Worm (Caenorhabditis elegans) whole organism, L1 larva: ENCODE data around the gene aakg-5.

Experiments
- C04F5.9 ChIP-seq: sonication (generic microtip); optimal IDR thresholded peaks from 2 replicates; lab custom pipeline; 2016; ENCODE audit warnings: missing genetic modification characterization, missing compliant biosample characterization
- C16A3.4 ChIP-seq: fragments of 150-350 bp; optimal IDR thresholded peaks from 2 replicates; lab custom pipeline; 2014; ENCODE audit warnings: missing biosample characterization, missing genetic modification characterization
- C34B4.2 ChIP-seq: sonication (generic microtip); optimal IDR thresholded peaks from 2 replicates; lab custom pipeline; 2017; ENCODE audit warnings: mild to moderate bottlenecking, missing genetic modification characterization, missing compliant biosample characterization
- Y116A8C.19 ChIP-seq: sonication (generic microtip); optimal IDR thresholded peaks from 2 replicates; lab custom pipeline; 2016; ENCODE audit warnings: missing compliant biosample characterization, missing genetic modification characterization, borderline replicate concordance
- aha-1 ChIP-seq: fragments of 150-350 bp; optimal IDR thresholded peaks from 2 replicates; lab custom pipeline; 2014; ENCODE audit warnings: missing biosample characterization, missing genetic modification characterization
- ceh-63 ChIP-seq: fragments of 200-800 bp; sonication (Bioruptor generic); optimal IDR thresholded peaks from 2 replicates; lab custom pipeline; 2018; ENCODE audit warnings: mild to moderate bottlenecking, missing genetic modification characterization, missing compliant biosample characterization
- ceh-88 ChIP-seq: fragments of 200-800 bp; sonication (Bioruptor generic); IDR thresholded peaks from 2 replicates; pipeline ENCODE4 v1.3.6; 2022; ENCODE audit warnings: missing genetic modification characterization, missing compliant biosample characterization
- ceh-90 ChIP-seq: sonication (generic microtip); optimal IDR thresholded peaks from 2 replicates; lab custom pipeline; 2016; ENCODE audit warnings: missing genetic modification characterization, missing compliant biosample characterization
- ces-1 ChIP-seq: fragments of 150-350 bp; optimal IDR thresholded peaks from 2 replicates; lab custom pipeline; 2014; ENCODE audit warnings: missing biosample characterization, missing genetic modification reagents, missing genetic modification characterization
- efl-1 ChIP-seq, 4 experiments: fragments of 150-350 bp; optimal IDR thresholded peaks in 3 of 4; peaks in 1 of 4; 1 replicate in 1 of 4; 2 replicates in 3 of 4; lab custom pipeline; 2014; ENCODE audit warnings: missing biosample characterization in 2 of 4, missing genetic modification characterization in 2 of 4, missing genetic modification reagents in 2 of 4
- efl-3 ChIP-seq: fragments of 200-800 bp; sonication (Bioruptor generic); optimal IDR thresholded peaks from 2 replicates; lab custom pipeline; 2018; ENCODE audit warnings: mild to moderate bottlenecking, missing genetic modification characterization, missing compliant biosample characterization
- egl-13 ChIP-seq: sonication (generic microtip); optimal IDR thresholded peaks from 2 replicates; lab custom pipeline; 2016; ENCODE audit warnings: missing genotype, missing genetic modification reagents, missing genetic modification characterization, missing compliant biosample characterization
- egl-27 ChIP-seq, 2 experiments: fragments of 150-350 bp in 1 of 2; sonication (generic microtip); optimal IDR thresholded peaks; 3 replicates each; lab custom pipeline; 2017 to 2018; ENCODE audit warnings: missing biosample characterization in 2 of 2, missing genetic modification characterization in 2 of 2, missing genetic modification reagents in 2 of 2
- elt-2 ChIP-seq: sonication (generic microtip); optimal IDR thresholded peaks from 2 replicates; lab custom pipeline; 2016; ENCODE audit warnings: missing genetic modification characterization, mild to moderate bottlenecking, inconsistent platforms, missing compliant biosample characterization, missing genetic modification reagents
- elt-3 ChIP-seq, 6 experiments: fragments of 150-350 bp in 1 of 6; sonication (generic microtip); optimal IDR thresholded peaks; 2 replicates each; lab custom pipeline; 2017 to 2018; ENCODE audit warnings: missing biosample characterization in 6 of 6, missing genetic modification characterization in 6 of 6, inconsistent platforms in 1 of 6
- fkh-8 ChIP-seq: sonication (generic microtip); optimal IDR thresholded peaks from 2 replicates; lab custom pipeline; 2016; ENCODE audit warnings: mild to moderate bottlenecking, missing genetic modification characterization, missing compliant biosample characterization
- fos-1 ChIP-seq: fragments of 150-350 bp; optimal IDR thresholded peaks from 2 replicates; lab custom pipeline; 2014; ENCODE audit warnings: missing biosample characterization, missing genetic modification characterization
- grh-1 ChIP-seq: fragments of 200-800 bp; sonication (Bioruptor generic); IDR thresholded peaks from 2 replicates; pipeline ENCODE4 v1.3.6; 2022; ENCODE audit warnings: missing genetic modification reagents, missing genetic modification characterization, missing compliant biosample characterization
- hlh-17 ChIP-seq: fragments of 200-800 bp; sonication (Bioruptor generic); optimal IDR thresholded peaks from 2 replicates; lab custom pipeline; 2018; ENCODE audit warnings: missing genetic modification characterization, mild to moderate bottlenecking, missing compliant biosample characterization, moderate library complexity, borderline replicate concordance
- irx-1 ChIP-seq: sonication (generic microtip); optimal IDR thresholded peaks from 2 replicates; lab custom pipeline; 2016; ENCODE audit warnings: missing genetic modification characterization, missing compliant biosample characterization
- jun-1 ChIP-seq: fragments of 150-350 bp; optimal IDR thresholded peaks from 2 replicates; lab custom pipeline; 2014; ENCODE audit warnings: missing biosample characterization, missing genetic modification reagents, missing genetic modification characterization
- lin-13 ChIP-seq: fragments of 150-350 bp; optimal IDR thresholded peaks from 2 replicates; lab custom pipeline; 2014; ENCODE audit warnings: missing biosample characterization, missing genetic modification reagents, missing genetic modification characterization
- lin-14 ChIP-seq: fragments of 200-800 bp; sonication (Bioruptor generic); optimal IDR thresholded peaks from 2 replicates; lab custom pipeline; 2018; ENCODE audit warnings: mild to moderate bottlenecking, missing genetic modification characterization, moderate library complexity, missing compliant biosample characterization
- lin-15B ChIP-seq: fragments of 150-350 bp; sonication (generic microtip); optimal IDR thresholded peaks from 3 replicates; lab custom pipeline; 2014; ENCODE audit warnings: missing biosample characterization, missing genetic modification characterization
- lin-39 ChIP-seq: fragments of 150-350 bp; optimal IDR thresholded peaks from 2 replicates; lab custom pipeline; 2014; ENCODE audit warnings: missing biosample characterization, missing genetic modification reagents, missing genetic modification characterization
- lir-3 ChIP-seq: sonication (generic microtip); optimal IDR thresholded peaks from 2 replicates; lab custom pipeline; 2016; ENCODE audit warnings: mild to moderate bottlenecking, missing genetic modification characterization, moderate library complexity, missing compliant biosample characterization; ENCODE audit not compliant: poor library complexity
- lsy-2 ChIP-seq, 2 experiments: fragments of 150-350 bp; optimal IDR thresholded peaks; 2 replicates each; lab custom pipeline; 2014; ENCODE audit warnings: missing biosample characterization in 2 of 2, missing genetic modification characterization in 2 of 2
- mef-2 ChIP-seq: fragments of 150-350 bp; optimal IDR thresholded peaks from 2 replicates; lab custom pipeline; 2014; ENCODE audit warnings: missing biosample characterization, missing genetic modification characterization
- nhr-11 ChIP-seq: fragments of 150-350 bp; optimal IDR thresholded peaks from 2 replicates; lab custom pipeline; 2014; ENCODE audit warnings: missing biosample characterization, missing genetic modification characterization
- nhr-19 ChIP-seq: fragments of 200-800 bp; sonication (Bioruptor generic); conservative IDR thresholded peaks from 2 replicates; pipeline ENCODE4 v1.3.6; 2022; ENCODE audit warnings: missing genetic modification characterization, missing compliant biosample characterization
- nhr-237 ChIP-seq: fragments of 150-350 bp; optimal IDR thresholded peaks from 2 replicates; lab custom pipeline; 2014; ENCODE audit warnings: missing biosample characterization, missing genetic modification characterization
- nhr-47 ChIP-seq: sonication (generic microtip); optimal IDR thresholded peaks from 2 replicates; lab custom pipeline; 2016; ENCODE audit warnings: mild to moderate bottlenecking, missing genetic modification characterization, moderate library complexity, missing compliant biosample characterization
- nhr-71 ChIP-seq: sonication (generic microtip); optimal IDR thresholded peaks from 2 replicates; lab custom pipeline; 2016; ENCODE audit warnings: mild to moderate bottlenecking, missing genetic modification characterization, moderate library complexity, missing compliant biosample characterization
- nhr-77 ChIP-seq: fragments of 150-350 bp; optimal IDR thresholded peaks from 2 replicates; lab custom pipeline; 2014; ENCODE audit warnings: missing biosample characterization, missing genetic modification characterization
- nhr-84 ChIP-seq: sonication (generic microtip); optimal IDR thresholded peaks from 2 replicates; lab custom pipeline; 2017; ENCODE audit warnings: missing biosample characterization, missing genetic modification characterization
- nhr-90 ChIP-seq: sonication (generic microtip); optimal IDR thresholded peaks from 2 replicates; lab custom pipeline; 2016; ENCODE audit warnings: mild to moderate bottlenecking, missing genetic modification characterization, missing compliant biosample characterization; ENCODE audit not compliant: poor library complexity
- pqm-1 ChIP-seq: sonication (generic microtip); optimal IDR thresholded peaks from 3 replicates; lab custom pipeline; 2017; ENCODE audit warnings: missing biosample characterization, missing genetic modification characterization
- skn-1 ChIP-seq: fragments of 150-350 bp; optimal IDR thresholded peaks from 2 replicates; lab custom pipeline; 2014; ENCODE audit warnings: missing biosample characterization, missing genetic modification characterization
- snpc-4 ChIP-seq: fragments of 150-350 bp; optimal IDR thresholded peaks from 2 replicates; lab custom pipeline; 2014; ENCODE audit warnings: missing biosample characterization, missing genetic modification characterization
- snu-23 ChIP-seq: sonication (generic microtip); optimal IDR thresholded peaks from 2 replicates; lab custom pipeline; 2016; ENCODE audit warnings: missing genetic modification characterization, missing compliant biosample characterization
- sox-4 ChIP-seq: sonication (generic microtip); optimal IDR thresholded peaks from 2 replicates; lab custom pipeline; 2016; ENCODE audit warnings: missing genetic modification characterization, missing compliant biosample characterization
- swsn-7 ChIP-seq: sonication (generic microtip); optimal IDR thresholded peaks from 2 replicates; lab custom pipeline; 2016; ENCODE audit warnings: missing genetic modification characterization, missing compliant biosample characterization
- tbx-2 ChIP-seq: sonication (generic microtip); optimal IDR thresholded peaks from 2 replicates; lab custom pipeline; 2016; ENCODE audit warnings: missing genetic modification characterization, missing compliant biosample characterization
- tlp-1 ChIP-seq: fragments of 150-350 bp; optimal IDR thresholded peaks from 2 replicates; lab custom pipeline; 2014; ENCODE audit warnings: missing biosample characterization, missing genetic modification characterization
- unc-86 ChIP-seq: sonication (generic microtip); optimal IDR thresholded peaks from 2 replicates; lab custom pipeline; 2016; ENCODE audit warnings: missing genetic modification characterization, missing compliant biosample characterization
- vab-15 ChIP-seq: sonication (generic microtip); optimal IDR thresholded peaks from 2 replicates; lab custom pipeline; 2017; ENCODE audit warnings: missing genotype, mild to moderate bottlenecking, missing genetic modification characterization, missing compliant biosample characterization
- xbp-1 ChIP-seq: sonication (generic microtip); optimal IDR thresholded peaks from 2 replicates; lab custom pipeline; 2016; ENCODE audit warnings: missing genetic modification characterization, missing compliant biosample characterization
- zag-1 ChIP-seq: fragments of 150-350 bp; optimal IDR thresholded peaks from 2 replicates; lab custom pipeline; 2014; ENCODE audit warnings: missing biosample characterization, missing genetic modification characterization
- ztf-4 ChIP-seq: fragments of 150-350 bp; optimal IDR thresholded peaks from 2 replicates; lab custom pipeline; 2014; ENCODE audit warnings: missing biosample characterization, missing genetic modification characterization

The aakg-5 gene

DNA sequence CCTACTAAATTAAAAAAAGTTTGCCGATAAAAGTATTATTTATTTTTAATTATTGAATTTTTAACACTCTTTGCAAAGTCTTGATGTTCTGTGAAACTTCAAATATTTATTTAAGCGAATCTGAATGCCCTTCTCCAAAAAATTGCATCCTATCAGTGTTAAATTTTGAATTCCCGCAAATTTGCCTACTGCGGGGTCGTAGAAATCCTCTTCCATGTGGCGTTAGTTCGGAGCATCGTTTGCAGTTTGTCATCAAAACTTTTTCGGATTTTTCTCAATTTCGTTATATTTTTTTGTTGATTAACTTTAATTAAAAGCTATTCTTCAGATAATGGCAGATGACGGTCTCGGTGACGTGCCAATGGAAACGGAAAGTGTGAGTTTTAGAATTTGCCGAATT lies 34.5 kb downstream of the aakg-5 start, which contains the start of gene ufd-3 (continued):
- TF ChIP-seq fkh-8 = peak; percentile 86
- no peak for TF ChIP-seq ces-1 (GFP tag; lab: Kevin White, UChicago)
- TF ChIP-seq tbx-2 (tag; lab: Kevin White, UChicago) = peak; percentile 93
- no peak for TF ChIP-seq mef-2 (tag; lab: Kevin White, UChicago)
- TF ChIP-seq elt-2 = peak; percentile 55
- TF ChIP-seq sox-4 (tag; lab: Kevin White, UChicago) = peak; percentile 92
- peak; percentile 80 for TF ChIP-seq Y116A8C.19
- TF ChIP-seq lin-15B (tag; lab: Kevin White, UChicago) = peak; percentile 93
- TF ChIP-seq vab-15 (tag; lab: Kevin White, UChicago) = peak; percentile 85
- peak; percentile 89 for TF ChIP-seq nhr-11 (tag; lab: Kevin White, UChicago)
- no peak for TF ChIP-seq nhr-84 (tag; lab: Kevin White, UChicago)
- TF ChIP-seq efl-3 (GFP tag; lab: Kevin White, UChicago) = no peak
- peak; percentile 47 for TF ChIP-seq ztf-4 (tag; lab: Kevin White, UChicago)
- TF ChIP-seq zag-1 = peak; percentile 15
- TF ChIP-seq fos-1 (tag; lab: Kevin White, UChicago) = peak; percentile 73
- TF ChIP-seq lsy-2 (tag; optimal IDR thresholded peaks at IDR 0.05; lab: Kevin White, UChicago) = peak; percentile 90 to 93
- peak; percentile 97 for TF ChIP-seq lir-3
- TF ChIP-seq C34B4.2 (tag; lab: Kevin White, UChicago) = no peak
- no peak for TF ChIP-seq egl-27 (tag; optimal IDR thresholded peaks at IDR 0.05; lab: Kevin White, UChicago)
- peak; percentile 96 for TF ChIP-seq nhr-71 (tag; lab: Kevin White, UChicago)
- peak; percentile 91 for TF ChIP-seq lin-14 (GFP tag; lab: Kevin White, UChicago)
- TF ChIP-seq irx-1 = peak; percentile 95
- TF ChIP-seq tlp-1 (tag; lab: Kevin White, UChicago) = no peak
- TF ChIP-seq nhr-77 = peak; percentile 48
- TF ChIP-seq nhr-19 = peak; percentile 88
- peak; percentile 68 for TF ChIP-seq jun-1 (tag; lab: Kevin White, UChicago)
- TF ChIP-seq ceh-90 (tag; lab: Kevin White, UChicago) = peak; percentile 92
- TF ChIP-seq snpc-4 = peak; percentile 78
- peak; percentile 73 for TF ChIP-seq lin-39 (tag; lab: Kevin White, UChicago)
- TF ChIP-seq egl-13 (tag; lab: Kevin White, UChicago) = peak; percentile 92
- peak; percentile 37 for TF ChIP-seq nhr-237
- peak; percentile 85 for TF ChIP-seq C04F5.9 (tag; lab: Kevin White, UChicago)
- peak; percentile 76 for TF ChIP-seq ceh-88 (GFP tag; lab: Robert Waterston, UW)
- TF ChIP-seq hlh-17 (GFP tag; lab: Kevin White, UChicago) = no peak
- TF ChIP-seq elt-3 (tag; optimal IDR thresholded peaks at IDR 0.05; lab: Kevin White, UChicago) = peak in 5 of 6 experiments; percentile 8 to 95 (median 49)
- TF ChIP-seq snu-23 = peak; percentile 92
- TF ChIP-seq grh-1 = peak; percentile 72; the same call in 1 of the 2 replicates
- peak; percentile 91 for TF ChIP-seq swsn-7 (tag; lab: Kevin White, UChicago)

ce11 chrII:9938877-9939276 lies 36.0 kb downstream of the aakg-5 start, which contains the start of the genes C05C10.7 and C05C10.5:
Gene C05C10.7, minus strand, starts transcription at chrII:9938971.
Gene C05C10.5, plus strand, starts transcription at chrII:9939040.
- TF ChIP-seq skn-1 (tag; lab: Kevin White, UChicago) (no peak), efl-1 (optimal IDR thresholded peaks at IDR 0.05; lab: Kevin White, UChicago) (peak in 1 of 2 experiments; percentile 10), efl-1 (GFP tag; optimal IDR thresholded peaks at IDR 0.05 in 1 of 2; lab: Kevin White, UChicago) (peak in 1 of 2 experiments; percentile 58)

DNA sequence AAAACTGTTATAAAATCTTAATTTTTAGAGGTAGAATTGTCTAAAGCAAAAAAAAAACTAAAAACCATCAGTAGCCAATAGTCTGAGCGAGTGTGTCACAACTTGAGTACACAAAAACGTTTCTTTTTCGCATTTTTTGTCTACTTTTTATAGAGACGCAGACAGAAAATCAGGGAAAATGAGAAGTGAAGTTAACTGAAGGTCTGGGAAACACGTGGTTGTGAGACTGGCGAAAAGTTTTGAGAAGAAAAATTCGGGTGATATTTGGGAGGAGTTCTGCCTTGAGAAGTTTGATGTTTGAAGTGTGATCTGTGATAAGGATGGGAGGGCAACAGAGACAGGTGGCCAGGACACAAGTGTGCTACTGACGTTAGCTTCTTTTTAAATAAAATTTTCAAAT lies 37.3 kb downstream of the aakg-5 start:
- TF ChIP-seq jun-1 (tag; lab: Kevin White, UChicago) (no peak), ceh-63 (GFP tag; lab: Kevin White, UChicago) (no peak), nhr-77 (peak; percentile 78), lin-14 (GFP tag; lab: Kevin White, UChicago) (peak; percentile 97), nhr-90 (tag; lab: Kevin White, UChicago) (peak; percentile 83), pqm-1 (tag; lab: Kevin White, UChicago) (no peak), tbx-2 (tag; lab: Kevin White, UChicago) (peak; percentile 80), sox-4 (tag; lab: Kevin White, UChicago) (no peak), snpc-4 (peak; percentile 40), Y116A8C.19 (no peak), nhr-19 (peak; percentile 83), lin-13 (peak; percentile 83), fos-1 (tag; lab: Kevin White, UChicago) (peak; percentile 65), xbp-1 (tag; lab: Kevin White, UChicago) (peak; percentile 50), ces-1 (GFP tag; lab: Kevin White, UChicago) (no peak), nhr-47 (tag; lab: Kevin White, UChicago) (peak; percentile 75), lsy-2 (tag; optimal IDR thresholded peaks at IDR 0.05; lab: Kevin White, UChicago) (peak; percentile 80 to 89), unc-86 (no peak), aha-1 (tag; lab: Kevin White, UChicago) (no peak), C16A3.4 (tag; lab: Kevin White, UChicago) (peak; percentile 86)
